Worm (Caenorhabditis elegans): Measurements from ENCODE around the gene F54B11.8.

- no peak for TF ChIP-seq elt-2 (tag; optimal IDR thresholded peaks at IDR 0.05)
- no peak for TF ChIP-seq snpc-4 (tag; optimal IDR thresholded peaks at IDR 0.05)
- no peak for TF ChIP-seq alr-1 (tag; optimal IDR thresholded peaks at IDR 0.05; ENCODE audit: borderline replicate concordance)
- no peak for TF ChIP-seq skn-1 (tag; optimal IDR thresholded peaks at IDR 0.05)
- TF ChIP-seq tbx-2 (tag; optimal IDR thresholded peaks at IDR 0.05): no peak
- TF ChIP-seq dpl-1 (GFP tag; optimal IDR thresholded peaks at IDR 0.05): no peak
- TF ChIP-seq sptf-1 (tag; optimal IDR thresholded peaks at IDR 0.05): no peak
- TF ChIP-seq nhr-71 (tag; optimal IDR thresholded peaks at IDR 0.05): no peak
Observed at ce11 chrX:13650799-13651198, 47.1 kb upstream of the F54B11.8 start, which contains the start of gene C40C9.4.
